Fruit fly (Drosophila melanogaster) whole organism, embryonic: ENCODE results near the gene CG13311.

Experiments
- CG10209 ChIP-seq: fragments of 200-800 bp; sonication (Bioruptor generic); optimal IDR thresholded peaks from 3 replicates; lab custom pipeline; 2017; ENCODE audit warnings: missing biosample characterization, mild to moderate bottlenecking, missing genetic modification characterization, missing genetic modification reagents
- CG11456 ChIP-seq: fragments of 200-800 bp; sonication (Bioruptor generic); IDR thresholded peaks from 3 replicates; pipeline ENCODE4 v1.3.6; 2022; ENCODE audit warnings: missing biosample characterization, missing genetic modification characterization
- CG11504 ChIP-seq: fragments of 200-800 bp; sonication (Bioruptor generic); optimal IDR thresholded peaks from 3 replicates; lab custom pipeline; 2019; ENCODE audit warnings: missing biosample characterization, mild to moderate bottlenecking, missing genetic modification characterization, moderate library complexity
- CG11723 ChIP-seq: fragments of 200-800 bp; sonication (Bioruptor generic); optimal IDR thresholded peaks from 2 replicates; lab custom pipeline; 2017; ENCODE audit warnings: missing biosample characterization, mild to moderate bottlenecking, missing genetic modification characterization
- CG2889 ChIP-seq: fragments of 200-800 bp; sonication (Bioruptor generic); IDR thresholded peaks from 3 replicates; pipeline ENCODE4 v1.3.6; 2022; ENCODE audit warnings: missing biosample characterization, missing genetic modification characterization
- CG30431 ChIP-seq: fragments of 200-800 bp; sonication (Bioruptor generic); optimal IDR thresholded peaks from 2 replicates; lab custom pipeline; 2017; ENCODE audit warnings: missing biosample characterization, missing genetic modification characterization
- CG3838 ChIP-seq: fragments of 200-800 bp; sonication (Bioruptor generic); optimal IDR thresholded peaks from 3 replicates; lab custom pipeline; 2016; ENCODE audit warnings: missing biosample characterization, missing genetic modification characterization
- CG4424 ChIP-seq: fragments of 200-800 bp; sonication (Bioruptor generic); optimal IDR thresholded peaks from 3 replicates; lab custom pipeline; 2016; ENCODE audit warnings: missing biosample characterization, missing genetic modification characterization
- CG6272 ChIP-seq: fragments of 200-800 bp; sonication (Bioruptor generic); IDR thresholded peaks from 2 replicates; pipeline ENCODE4 v1.3.6; 2022; ENCODE audit warnings: missing biosample characterization, missing genetic modification characterization
- CG6791 ChIP-seq: fragments of 200-800 bp; sonication (Bioruptor generic); IDR thresholded peaks from 3 replicates; pipeline ENCODE4 v1.3.6; 2022; ENCODE audit warnings: missing biosample characterization, missing genetic modification characterization; ENCODE audit not compliant: partially characterized antibody
- CG8388 ChIP-seq: fragments of 200-800 bp; sonication (Bioruptor generic); optimal IDR thresholded peaks from 2 replicates; lab custom pipeline; 2019; ENCODE audit warnings: missing biosample characterization, mild to moderate bottlenecking, missing genetic modification characterization, moderate library complexity
- CG9797 ChIP-seq: fragments of 200-800 bp; sonication (Bioruptor generic); optimal IDR thresholded peaks from 3 replicates; lab custom pipeline; 2018; ENCODE audit warnings: missing biosample characterization, mild to moderate bottlenecking, missing genetic modification characterization
- CG9932 ChIP-seq: fragments of 200-800 bp; sonication (Bioruptor generic); IDR thresholded peaks from 2 replicates; pipeline ENCODE4 v1.3.6; 2022; ENCODE audit warnings: missing biosample characterization, missing genetic modification characterization
- Dip3 ChIP-seq: fragments of 200-800 bp; sonication (Bioruptor generic); optimal IDR thresholded peaks from 3 replicates; lab custom pipeline; 2016; ENCODE audit warnings: missing biosample characterization, missing genetic modification characterization
- Doc2 ChIP-seq: fragments of 200-800 bp; sonication (Bioruptor generic); IDR thresholded peaks from 2 replicates; pipeline ENCODE4 v1.3.6; 2022; ENCODE audit warnings: missing biosample characterization, missing genetic modification characterization
- Dp ChIP-seq: fragments of 200-800 bp; sonication (Bioruptor generic); optimal IDR thresholded peaks from 2 replicates; lab custom pipeline; 2018; ENCODE audit warnings: missing biosample characterization, mild to moderate bottlenecking, missing genetic modification characterization, moderate library complexity
- HLH3B ChIP-seq: fragments of 200-800 bp; sonication (Bioruptor generic); IDR thresholded peaks from 2 replicates; pipeline ENCODE4 v1.3.6; 2022; ENCODE audit warnings: missing biosample characterization, missing genetic modification characterization
- Jarid2 ChIP-seq: fragments of 200-800 bp; sonication (Bioruptor generic); optimal IDR thresholded peaks from 3 replicates; lab custom pipeline; 2017; ENCODE audit warnings: mild to moderate bottlenecking, missing biosample characterization, missing genetic modification reagents, missing genetic modification characterization
- Myb ChIP-seq: fragments of 200-800 bp; sonication (Bioruptor generic); optimal IDR thresholded peaks from 2 replicates; lab custom pipeline; 2016; ENCODE audit warnings: missing biosample characterization, missing genetic modification characterization
- Pdp1 ChIP-seq, 2 experiments: fragments of 200-800 bp; sonication (Bioruptor generic); optimal IDR thresholded peaks; 3 replicates each; lab custom pipeline; 2016; ENCODE audit warnings: missing biosample characterization in 2 of 2, missing genetic modification characterization in 2 of 2, mild to moderate bottlenecking in 1 of 2, moderate library complexity in 1 of 2
- Rfx ChIP-seq: fragments of 200-800 bp; sonication (Bioruptor generic); IDR thresholded peaks from 2 replicates; pipeline ENCODE4 v1.3.6; 2022; ENCODE audit warnings: missing biosample characterization, missing genetic modification characterization
- Scr ChIP-seq: fragments of 200-800 bp; sonication (Bioruptor generic); IDR thresholded peaks from 2 replicates; pipeline ENCODE4 v1.3.6; 2022; ENCODE audit warnings: missing biosample characterization, missing genetic modification characterization; ENCODE audit not compliant: partially characterized antibody
- Sox100B ChIP-seq: fragments of 200-800 bp; sonication (Bioruptor generic); optimal IDR thresholded peaks from 3 replicates; lab custom pipeline; 2018; ENCODE audit warnings: missing biosample characterization, mild to moderate bottlenecking, missing genetic modification characterization
- Sry-β ChIP-seq: fragments of 200-800 bp; sonication (Bioruptor generic); optimal IDR thresholded peaks from 2 replicates; lab custom pipeline; 2018; ENCODE audit warnings: missing biosample characterization, mild to moderate bottlenecking, missing genetic modification characterization, moderate library complexity
- Stat92E ChIP-seq, 3 experiments: fragments of >200 bp in 2 of 3; fragments of 200-800 bp in 1 of 3; sonication (Bioruptor generic) in 1 of 3; optimal IDR thresholded peaks; 2 replicates each; lab custom pipeline; 2017 to 2019; ENCODE audit warnings: missing biosample characterization in 3 of 3, missing genetic modification characterization in 3 of 3, mild to moderate bottlenecking in 1 of 3, moderate library complexity in 1 of 3
- abd-A ChIP-seq: fragments of 200-800 bp; sonication (Bioruptor generic); optimal IDR thresholded peaks from 3 replicates; lab custom pipeline; 2019; ENCODE audit warnings: missing biosample characterization, mild to moderate bottlenecking, missing genetic modification characterization, moderate library complexity
- aop ChIP-seq: fragments of 200-800 bp; sonication (Bioruptor generic); IDR thresholded peaks from 2 replicates; pipeline ENCODE4 v1.3.6; 2022; ENCODE audit warnings: missing biosample characterization, missing genetic modification characterization
- cwo ChIP-seq: fragments of 200-800 bp; sonication (Bioruptor generic); optimal IDR thresholded peaks from 3 replicates; lab custom pipeline; 2017; ENCODE audit warnings: missing biosample characterization, missing genetic modification characterization, mild to moderate bottlenecking, moderate library complexity, missing genetic modification reagents
- da ChIP-seq: fragments of 200-800 bp; sonication (Bioruptor generic); optimal IDR thresholded peaks from 2 replicates; lab custom pipeline; 2016; ENCODE audit warnings: missing biosample characterization, missing genetic modification characterization
- dysf ChIP-seq: fragments of 200-800 bp; sonication (Bioruptor generic); IDR thresholded peaks from 3 replicates; pipeline ENCODE4 v1.3.6; 2022; ENCODE audit warnings: missing biosample characterization, missing genetic modification characterization
- en ChIP-seq: fragments of 200-800 bp; sonication (Bioruptor generic); optimal IDR thresholded peaks from 2 replicates; lab custom pipeline; 2016; ENCODE audit warnings: missing biosample characterization, missing genetic modification characterization
- esg ChIP-seq: fragments of 200-800 bp; sonication (Bioruptor generic); conservative IDR thresholded peaks from 2 replicates; pipeline ENCODE4 v1.3.6; 2022; ENCODE audit warnings: missing biosample characterization, missing genetic modification characterization
- fu2 ChIP-seq: fragments of 200-800 bp; sonication (Bioruptor generic); optimal IDR thresholded peaks from 2 replicates; lab custom pipeline; 2016; ENCODE audit warnings: missing biosample characterization, missing genetic modification characterization
- gem ChIP-seq: fragments of 200-800 bp; sonication (Bioruptor generic); optimal IDR thresholded peaks from 2 replicates; lab custom pipeline; 2019; ENCODE audit warnings: missing biosample characterization, mild to moderate bottlenecking, missing genetic modification characterization, moderate library complexity
- gfzf ChIP-seq: fragments of 200-800 bp; sonication (Bioruptor generic); optimal IDR thresholded peaks from 2 replicates; lab custom pipeline; 2016; ENCODE audit warnings: missing biosample characterization, mild to moderate bottlenecking, missing genetic modification characterization, moderate library complexity
- grn ChIP-seq: fragments of 200-800 bp; sonication (Bioruptor generic); optimal IDR thresholded peaks from 3 replicates; lab custom pipeline; 2017; ENCODE audit warnings: missing biosample characterization, missing genetic modification characterization
- ham ChIP-seq: fragments of 200-800 bp; sonication (Bioruptor generic); IDR thresholded peaks from 2 replicates; pipeline ENCODE4 v1.3.6; 2022; ENCODE audit warnings: missing biosample characterization, missing genetic modification characterization
- her ChIP-seq: fragments of 200-800 bp; sonication (Bioruptor generic); optimal IDR thresholded peaks from 2 replicates; lab custom pipeline; 2016; ENCODE audit warnings: missing biosample characterization, missing genetic modification characterization
- nau ChIP-seq: fragments of 200-800 bp; sonication (Bioruptor generic); optimal IDR thresholded peaks from 3 replicates; lab custom pipeline; 2017; ENCODE audit warnings: missing biosample characterization, mild to moderate bottlenecking, missing genetic modification characterization, missing genetic modification reagents
- pb ChIP-seq: fragments of 200-800 bp; sonication (Bioruptor generic); optimal IDR thresholded peaks from 3 replicates; lab custom pipeline; 2016; ENCODE audit warnings: missing biosample characterization, missing genetic modification characterization
- pfk ChIP-seq: fragments of 200-800 bp; sonication (Bioruptor generic); optimal IDR thresholded peaks from 2 replicates; lab custom pipeline; 2018; ENCODE audit warnings: missing biosample characterization, mild to moderate bottlenecking, missing genetic modification characterization, moderate library complexity
- pita ChIP-seq: fragments of 200-800 bp; sonication (Bioruptor generic); optimal IDR thresholded peaks from 2 replicates; lab custom pipeline; 2017; ENCODE audit warnings: missing biosample characterization, mild to moderate bottlenecking, missing genetic modification characterization
- pum ChIP-seq: fragments of 200-800 bp; sonication (Bioruptor generic); optimal IDR thresholded peaks from 2 replicates; lab custom pipeline; 2016; ENCODE audit warnings: missing biosample characterization, missing genetic modification characterization
- rib ChIP-seq: fragments of 200-800 bp; sonication (Bioruptor generic); IDR thresholded peaks from 2 replicates; pipeline ENCODE4 v1.3.6; 2022; ENCODE audit warnings: missing biosample characterization, missing genetic modification characterization
- row ChIP-seq: fragments of 200-800 bp; sonication (Bioruptor generic); IDR thresholded peaks from 3 replicates; pipeline ENCODE4 v1.3.6; 2022; ENCODE audit warnings: missing biosample characterization, missing genetic modification characterization
- ttk ChIP-seq: fragments of 200-800 bp; sonication (Bioruptor generic); IDR thresholded peaks from 2 replicates; pipeline ENCODE4 v2.1.2; 2022; ENCODE audit warnings: missing biosample characterization, missing genetic modification characterization
- unc-4 ChIP-seq: fragments of 200-800 bp; sonication (Bioruptor generic); IDR thresholded peaks from 2 replicates; pipeline ENCODE4 v1.3.6; 2022; ENCODE audit warnings: missing biosample characterization, missing genetic modification characterization; ENCODE audit not compliant: partially characterized antibody

The CG13311 gene

DNA sequence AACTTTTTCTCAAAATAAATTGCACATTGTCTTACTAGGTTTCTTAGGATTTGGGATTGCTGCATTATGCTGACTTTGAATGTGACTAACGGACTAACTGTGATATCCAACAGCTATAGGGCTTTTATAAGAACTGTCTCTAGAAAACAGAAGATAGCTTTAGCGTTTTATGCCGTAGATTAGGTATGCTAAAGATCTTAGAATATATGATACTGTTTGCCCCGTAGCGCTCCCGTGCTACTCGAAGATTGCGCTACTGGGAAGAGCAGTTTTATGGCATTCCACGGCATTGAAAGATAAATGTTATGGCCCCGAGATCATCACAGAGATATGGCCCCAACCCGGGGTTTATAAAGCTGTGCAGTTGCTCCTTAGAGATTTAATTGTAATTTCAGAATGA is at the start of gene CG13311, which contains the start of gene CG34426:
Gene CG13311 (minus strand): TSS at position 101 of the 400 bp plus-strand sequence.
Gene CG34426 (plus strand): TSS at position 400 of the 400 bp plus-strand sequence.
- no peak for TF ChIP-seq CG30431 (GFP tag; lab: Kevin White, UChicago)
- TF ChIP-seq Doc2 (GFP tag; lab: Robert Waterston, UW), result no peak
- no peak for TF ChIP-seq Stat92E (GFP tag; optimal IDR thresholded peaks at IDR 0.05; lab: Kevin White, UChicago)
- no peak for TF ChIP-seq Scr (GFP tag; lab: Robert Waterston, UW)
- TF ChIP-seq rib (GFP tag; lab: Robert Waterston, UW), result no peak
- no peak for TF ChIP-seq en (GFP tag; lab: Kevin White, UChicago)
- no peak for TF ChIP-seq CG4424
- no peak for TF ChIP-seq aop
- no peak for TF ChIP-seq pita (GFP tag; lab: Kevin White, UChicago)
- no peak for TF ChIP-seq nau
- no peak for TF ChIP-seq row (GFP tag; lab: Robert Waterston, UW)
- no peak for TF ChIP-seq Dip3 (GFP tag; lab: Kevin White, UChicago)
- no peak for TF ChIP-seq CG11456 (GFP tag; lab: Robert Waterston, UW)
- no peak for TF ChIP-seq CG9797 (GFP tag; lab: Kevin White, UChicago)
- no peak for TF ChIP-seq fu2 (GFP tag; lab: Kevin White, UChicago)

DNA sequence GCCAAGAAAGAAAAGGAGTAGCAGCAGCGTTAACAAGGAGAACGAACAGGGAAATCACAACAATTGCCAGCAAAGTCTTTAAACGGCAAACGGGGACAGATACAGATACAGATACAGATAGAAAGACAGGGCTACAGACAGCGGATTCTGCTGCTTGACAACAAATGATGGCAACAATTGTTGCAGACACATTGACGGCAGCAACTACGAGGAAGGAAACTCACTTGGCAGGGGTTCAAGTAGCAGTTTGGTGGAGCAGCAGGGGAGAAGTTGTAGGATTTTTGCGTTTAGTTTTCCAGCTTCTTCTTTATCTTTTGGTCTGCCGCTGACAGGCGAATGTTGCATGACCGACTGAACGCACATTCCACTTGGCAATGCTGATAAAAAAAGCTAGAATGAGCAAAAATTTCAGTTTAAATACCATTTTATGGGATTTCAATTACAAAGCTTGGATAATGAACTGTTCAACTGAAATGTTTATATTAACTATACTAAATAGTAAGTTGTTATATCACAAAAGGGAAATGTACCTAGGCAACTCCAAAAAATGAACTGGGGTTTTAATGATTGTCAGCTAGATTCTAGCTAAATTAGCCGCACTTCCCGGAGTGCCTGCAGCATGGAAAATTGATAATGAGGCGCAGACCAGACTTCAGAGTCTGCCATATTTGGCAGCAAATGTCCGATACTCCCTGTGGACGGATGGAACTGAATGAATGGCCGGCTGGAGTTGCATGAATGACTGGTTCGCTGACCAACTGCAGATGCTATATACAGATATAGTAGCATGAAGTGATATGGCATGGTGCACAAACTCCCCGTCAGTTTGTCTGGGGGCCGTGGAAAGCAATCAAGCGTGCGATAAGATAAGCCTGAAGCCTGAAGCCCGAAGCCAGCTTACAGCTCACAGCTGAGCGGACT is 49.1 kb upstream of the CG13311 start:
- TF ChIP-seq CG6272 (no peak), Pdp1 (GFP tag; optimal IDR thresholded peaks at IDR 0.05; lab: Kevin White, UChicago) (peak in 1 of 2 experiments; percentile 25), Myb (GFP tag; lab: Kevin White, UChicago) (no peak), gem (no peak), CG11504 (tag; lab: Kevin White, UChicago) (peak; percentile 92), Jarid2 (GFP tag; lab: Kevin White, UChicago) (no peak), ttk (GFP tag; lab: Robert Waterston, UW) (no peak), unc-4 (GFP tag; lab: Robert Waterston, UW) (no peak), CG8388 (GFP tag; lab: Kevin White, UChicago) (no peak), da (GFP tag; lab: Kevin White, UChicago) (no peak), cwo (GFP tag; lab: Kevin White, UChicago) (no peak), pfk (GFP tag; lab: Kevin White, UChicago) (no peak), pum (GFP tag; lab: Kevin White, UChicago) (no peak), Sry-β (peak; percentile 88), dysf (GFP tag; lab: Robert Waterston, UW) (no peak), CG9932 (GFP tag; lab: Robert Waterston, UW) (no peak), grn (GFP tag; lab: Kevin White, UChicago) (peak; percentile 40), CG11723 (GFP tag; lab: Kevin White, UChicago) (no peak), CG3838 (GFP tag; lab: Kevin White, UChicago) (no peak), CG6791 (GFP tag; lab: Robert Waterston, UW) (peak; percentile 30; the same call in 1 of the 3 replicates), pb (GFP tag; lab: Kevin White, UChicago) (no peak), gfzf (GFP tag; lab: Kevin White, UChicago) (no peak), CG2889 (GFP tag; lab: Robert Waterston, UW) (no peak), Sox100B (no peak), HLH3B (GFP tag; lab: Robert Waterston, UW) (no peak), pita (GFP tag; lab: Kevin White, UChicago) (no peak), abd-A (tag; lab: Kevin White, UChicago) (no peak), ham (GFP tag; lab: Robert Waterston, UW) (no peak), CG10209 (GFP tag; lab: Kevin White, UChicago) (no peak), Rfx (0 out of 2 replicates have a peak, but pooled peaks have one; percentile 6), her (GFP tag; lab: Kevin White, UChicago) (no peak), Dp (GFP tag; lab: Kevin White, UChicago) (no peak), esg (no peak)
